Fruit fly (Drosophila melanogaster) whole organism, prepupa: ENCODE data around the gene CG7294.

Experiments used
- Blimp-1 ChIP-seq: fragments of 200-800 bp; sonication (Bioruptor generic); optimal IDR thresholded peaks from 3 replicates; lab custom pipeline; 2017; ENCODE audit warnings: missing biosample characterization, missing genetic modification characterization, mild to moderate bottlenecking, moderate library complexity, missing genetic modification reagents
- CG10631 ChIP-seq: fragments of 200-800 bp; sonication (Bioruptor generic); optimal IDR thresholded peaks from 2 replicates; lab custom pipeline; 2016; ENCODE audit warnings: missing biosample characterization, missing genetic modification characterization
- CG11762 ChIP-seq: fragments of 200-800 bp; sonication (Bioruptor generic); optimal IDR thresholded peaks from 3 replicates; lab custom pipeline; 2016; ENCODE audit warnings: missing biosample characterization, missing genetic modification characterization; ENCODE audit not compliant: insufficient read depth
- CG15336 ChIP-seq: fragments of 200-800 bp; sonication (Bioruptor generic); IDR thresholded peaks from 2 replicates; pipeline ENCODE4 v1.3.6; 2022; ENCODE audit warnings: missing biosample characterization, missing genetic modification characterization
- CG1621 ChIP-seq: fragments of 200-800 bp; sonication (Bioruptor generic); optimal IDR thresholded peaks from 3 replicates; lab custom pipeline; 2018; ENCODE audit warnings: missing biosample characterization, mild to moderate bottlenecking, missing genetic modification characterization
- CG16779 ChIP-seq: fragments of 200-800 bp; sonication (Bioruptor generic); optimal IDR thresholded peaks from 3 replicates; lab custom pipeline; 2017; ENCODE audit warnings: missing biosample characterization, mild to moderate bottlenecking, missing genetic modification characterization
- CG3032 ChIP-seq: fragments of 200-800 bp; optimal IDR thresholded peaks from 2 replicates; lab custom pipeline; 2019; ENCODE audit warnings: missing biosample characterization, mild to moderate bottlenecking, missing genetic modification characterization, moderate library complexity
- CG32006 ChIP-seq: fragments of 200-800 bp; sonication (Bioruptor generic); optimal IDR thresholded peaks from 3 replicates; lab custom pipeline; 2017; ENCODE audit warnings: missing biosample characterization, mild to moderate bottlenecking, missing genetic modification characterization
- CG34406 ChIP-seq: fragments of 200-800 bp; sonication (Bioruptor generic); optimal IDR thresholded peaks from 3 replicates; lab custom pipeline; 2016; ENCODE audit warnings: missing biosample characterization, missing genetic modification characterization
- CG3919 ChIP-seq: fragments of 200-800 bp; sonication (Bioruptor generic); optimal IDR thresholded peaks from 3 replicates; lab custom pipeline; 2016; ENCODE audit warnings: missing biosample characterization, missing genetic modification characterization
- CG4318 ChIP-seq: fragments of 200-800 bp; sonication (Bioruptor generic); optimal IDR thresholded peaks from 3 replicates; lab custom pipeline; 2017; ENCODE audit warnings: missing biosample characterization, mild to moderate bottlenecking, missing genetic modification characterization
- CG6163 ChIP-seq: fragments of 200-800 bp; sonication (Bioruptor generic); IDR thresholded peaks from 3 replicates; pipeline ENCODE4 v1.3.6; 2022; ENCODE audit warnings: missing biosample characterization, missing genetic modification characterization
- CG6276 ChIP-seq: fragments of 200-800 bp; sonication (Bioruptor generic); optimal IDR thresholded peaks from 2 replicates; lab custom pipeline; 2017; ENCODE audit warnings: missing biosample characterization, mild to moderate bottlenecking, missing genetic modification characterization
- CG6792 ChIP-seq: fragments of 200-800 bp; sonication (Bioruptor generic); optimal IDR thresholded peaks from 3 replicates; lab custom pipeline; 2016; ENCODE audit warnings: missing biosample characterization, missing genetic modification characterization
- CG6854 ChIP-seq: fragments of 200-800 bp; sonication (Bioruptor generic); optimal IDR thresholded peaks from 2 replicates; lab custom pipeline; 2017; ENCODE audit warnings: missing biosample characterization, mild to moderate bottlenecking, missing genetic modification characterization
- CG8119 ChIP-seq: fragments of 200-800 bp; sonication (Bioruptor generic); IDR thresholded peaks from 3 replicates; pipeline ENCODE4 v1.3.6; 2022; ENCODE audit warnings: missing biosample characterization, missing genetic modification characterization
- CG8319 ChIP-seq: fragments of 200-800 bp; sonication (Bioruptor generic); optimal IDR thresholded peaks from 3 replicates; lab custom pipeline; 2016; ENCODE audit warnings: missing biosample characterization, missing genetic modification characterization
- CG8632 ChIP-seq: fragments of 200-800 bp; sonication (Bioruptor generic); optimal IDR thresholded peaks from 3 replicates; lab custom pipeline; 2016; ENCODE audit warnings: missing biosample characterization, missing genetic modification characterization
- CG9139 ChIP-seq: fragments of 200-800 bp; sonication (Bioruptor generic); optimal IDR thresholded peaks from 3 replicates; lab custom pipeline; 2017; ENCODE audit warnings: missing biosample characterization, mild to moderate bottlenecking, missing genetic modification characterization
- Eip75B ChIP-seq: fragments of 200-800 bp; sonication (Bioruptor generic); optimal IDR thresholded peaks from 3 replicates; lab custom pipeline; 2016; ENCODE audit warnings: missing biosample characterization, missing genetic modification characterization
- Eip78C ChIP-seq: fragments of 200-800 bp; sonication (Bioruptor generic); peaks from one replicate; lab custom pipeline; 2016; ENCODE audit warnings: missing biosample characterization, missing genetic modification characterization
- Eip93F ChIP-seq: fragments of 200-800 bp; sonication (Bioruptor generic); optimal IDR thresholded peaks from 2 replicates; lab custom pipeline; 2016; ENCODE audit warnings: missing biosample characterization, mild to moderate bottlenecking, missing genetic modification characterization
- Ets96B ChIP-seq: fragments of 200-800 bp; optimal IDR thresholded peaks from 2 replicates; lab custom pipeline; 2019; ENCODE audit warnings: missing biosample characterization, mild to moderate bottlenecking, missing genetic modification characterization, moderate library complexity
- Gug ChIP-seq: fragments of 200-800 bp; sonication (Bioruptor generic); IDR thresholded peaks from 2 replicates; pipeline ENCODE4 v1.3.6; 2022; ENCODE audit warnings: missing biosample characterization, missing genetic modification characterization
- Hr38 ChIP-seq: sonication (Bioruptor generic); optimal IDR thresholded peaks from 2 replicates; lab custom pipeline; 2016; ENCODE audit warnings: missing biosample characterization, missing genetic modification characterization
- Hr39 ChIP-seq: fragments of 200-800 bp; sonication (Bioruptor generic); optimal IDR thresholded peaks from 2 replicates; lab custom pipeline; 2016; ENCODE audit warnings: missing biosample characterization, missing genetic modification characterization
- Hr4 ChIP-seq: fragments of 200-800 bp; sonication (Bioruptor generic); optimal IDR thresholded peaks from 3 replicates; lab custom pipeline; 2016; ENCODE audit warnings: missing biosample characterization, missing genetic modification characterization
- Lpt ChIP-seq: fragments of 200-800 bp; sonication (Bioruptor generic); optimal IDR thresholded peaks from 3 replicates; lab custom pipeline; 2016; ENCODE audit warnings: missing biosample characterization, missing genetic modification characterization
- Met ChIP-seq: fragments of 200-800 bp; sonication (Bioruptor generic); optimal IDR thresholded peaks from 3 replicates; lab custom pipeline; 2016; ENCODE audit warnings: missing biosample characterization, missing genetic modification characterization
- OdsH ChIP-seq: fragments of 200-800 bp; sonication (Bioruptor generic); optimal IDR thresholded peaks from 3 replicates; lab custom pipeline; 2016; ENCODE audit warnings: missing biosample characterization, missing genetic modification characterization
- Smox ChIP-seq: fragments of 200-800 bp; sonication (Bioruptor generic); optimal IDR thresholded peaks from 3 replicates; lab custom pipeline; 2016; ENCODE audit warnings: missing biosample characterization, missing genetic modification characterization
- Sox102F ChIP-seq: fragments of 200-800 bp; sonication (Bioruptor generic); optimal IDR thresholded peaks from 2 replicates; lab custom pipeline; 2016; ENCODE audit warnings: missing biosample characterization, mild to moderate bottlenecking, missing genetic modification characterization
- Sox14 ChIP-seq: fragments of 200-800 bp; sonication (Bioruptor generic); optimal IDR thresholded peaks from 3 replicates; lab custom pipeline; 2016; ENCODE audit warnings: missing biosample characterization, missing genetic modification characterization
- achi ChIP-seq: fragments of 200-800 bp; sonication (Bioruptor generic); optimal IDR thresholded peaks from 3 replicates; lab custom pipeline; 2016; ENCODE audit warnings: missing biosample characterization, missing genetic modification characterization
- acj6 ChIP-seq: fragments of 200-800 bp; sonication (Bioruptor generic); optimal IDR thresholded peaks from 3 replicates; lab custom pipeline; 2016; ENCODE audit warnings: missing biosample characterization, missing genetic modification characterization
- cyc ChIP-seq: fragments of 200-800 bp; sonication (Bioruptor generic); optimal IDR thresholded peaks from 3 replicates; lab custom pipeline; 2016; ENCODE audit warnings: missing biosample characterization, missing genetic modification characterization
- dac ChIP-seq: fragments of 200-800 bp; sonication (Bioruptor generic); optimal IDR thresholded peaks from 2 replicates; lab custom pipeline; 2017; ENCODE audit warnings: missing biosample characterization, mild to moderate bottlenecking, missing genetic modification characterization
- eg ChIP-seq: fragments of 200-800 bp; sonication (Bioruptor generic); IDR thresholded peaks from 3 replicates; pipeline ENCODE4 v1.3.6; 2022; ENCODE audit warnings: missing biosample characterization, missing genetic modification characterization
- esn ChIP-seq: fragments of 200-800 bp; sonication (Bioruptor generic); optimal IDR thresholded peaks from 2 replicates; lab custom pipeline; 2016; ENCODE audit warnings: missing biosample characterization, mild to moderate bottlenecking, missing genetic modification characterization, moderate library complexity
- fkh ChIP-seq: fragments of 200-800 bp; sonication (Bioruptor generic); optimal IDR thresholded peaks from 3 replicates; lab custom pipeline; 2017; ENCODE audit warnings: missing biosample characterization, mild to moderate bottlenecking, missing genetic modification characterization, moderate library complexity
- lz ChIP-seq: fragments of 200-800 bp; sonication (Bioruptor generic); optimal IDR thresholded peaks from 3 replicates; lab custom pipeline; 2016; ENCODE audit warnings: missing biosample characterization, missing genetic modification characterization
- pdm3 ChIP-seq: fragments of 200-800 bp; sonication (Bioruptor generic); optimal IDR thresholded peaks from 3 replicates; lab custom pipeline; 2016; ENCODE audit warnings: missing biosample characterization, missing genetic modification characterization
- salr ChIP-seq, 2 experiments: fragments of 200-800 bp; sonication (Bioruptor generic); optimal IDR thresholded peaks; 3 replicates each; lab custom pipeline; 2016 to 2018; ENCODE audit warnings: missing biosample characterization in 2 of 2, missing genetic modification characterization in 2 of 2, mild to moderate bottlenecking in 1 of 2
- ss ChIP-seq, 2 experiments: fragments of 200-800 bp; sonication (Bioruptor generic); optimal IDR thresholded peaks; 2 replicates in 1 of 2; 3 replicates in 1 of 2; lab custom pipeline; 2017 to 2018; ENCODE audit warnings: mild to moderate bottlenecking in 2 of 2, missing biosample characterization in 2 of 2, missing genetic modification characterization in 2 of 2, moderate library complexity in 1 of 2
- svp ChIP-seq: fragments of 200-800 bp; sonication (Bioruptor generic); peaks from one replicate; lab custom pipeline; 2016; ENCODE audit warnings: missing biosample characterization, missing genetic modification characterization
- topi ChIP-seq: fragments of 200-800 bp; sonication (Bioruptor generic); optimal IDR thresholded peaks from 3 replicates; lab custom pipeline; 2016; ENCODE audit warnings: missing biosample characterization, missing genetic modification characterization
- vri ChIP-seq: fragments of 200-800 bp; sonication (Bioruptor generic); optimal IDR thresholded peaks from 3 replicates; lab custom pipeline; 2016; ENCODE audit warnings: missing biosample characterization, mild to moderate bottlenecking, missing genetic modification characterization

CG7294 gene

DNA sequence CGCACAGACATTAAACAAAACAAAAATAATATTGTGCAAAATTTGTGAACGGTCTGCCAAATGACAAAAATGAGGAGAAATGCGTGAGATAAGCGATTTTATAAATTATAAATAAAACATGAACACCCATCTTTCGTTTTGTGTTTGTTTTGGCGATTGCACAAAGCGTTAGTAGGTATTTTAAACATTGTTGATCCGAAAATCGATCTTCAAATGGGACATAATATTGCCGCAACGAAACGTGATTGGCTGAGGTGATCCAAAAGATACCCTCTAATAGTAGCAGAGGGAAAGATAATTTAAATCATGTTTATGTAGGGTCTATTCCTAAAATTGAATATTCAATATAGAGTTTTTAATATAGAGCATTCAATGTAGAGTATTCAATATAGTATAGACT is 9.5 kb downstream of the CG7294 start:
- peak; percentile 16 for TF ChIP-seq CG32006 (GFP tag; lab: Kevin White, UChicago)
- TF ChIP-seq cyc (GFP tag; lab: Kevin White, UChicago), result no peak
- TF ChIP-seq CG8119, result peak; percentile 31; the same call in 1 of the 3 replicates
- no peak for TF ChIP-seq Gug (GFP tag; lab: Robert Waterston, UW)
- no peak for TF ChIP-seq CG3032 (tag; lab: Kevin White, UChicago)
- TF ChIP-seq CG34406, result no peak
- TF ChIP-seq esn (GFP tag; lab: Kevin White, UChicago), result no peak
- TF ChIP-seq Ets96B, result no peak
- no peak for TF ChIP-seq CG3919
- TF ChIP-seq Sox14 (GFP tag; lab: Kevin White, UChicago), result no peak
- TF ChIP-seq Met (GFP tag; lab: Kevin White, UChicago), result peak; percentile 5
- TF ChIP-seq fkh, result no peak
- TF ChIP-seq Eip75B (GFP tag; lab: Kevin White, UChicago), result no peak
- no peak for TF ChIP-seq CG6854 (GFP tag; lab: Kevin White, UChicago)
- TF ChIP-seq vri (GFP tag; lab: Kevin White, UChicago), result no peak
- TF ChIP-seq Smox, result no peak
- no peak for TF ChIP-seq CG4318 (GFP tag; lab: Kevin White, UChicago)
- TF ChIP-seq svp (GFP tag; lab: Kevin White, UChicago), result peak; percentile 59
- TF ChIP-seq CG1621, result no peak
- TF ChIP-seq CG9139 (GFP tag; lab: Kevin White, UChicago), result no peak
- peak; percentile 35 for TF ChIP-seq Hr4 (GFP tag; lab: Kevin White, UChicago)
- TF ChIP-seq CG15336 (GFP tag; lab: Robert Waterston, UW), result 0 out of 2 replicates have a peak, but pooled peaks have one; percentile 30
- no peak for TF ChIP-seq acj6 (GFP tag; lab: Kevin White, UChicago)
- 0 out of 3 replicates have a peak, but pooled peaks have one; percentile 26 for TF ChIP-seq CG6163 (GFP tag; lab: Robert Waterston, UW)
- peak; percentile 61 for TF ChIP-seq Eip78C (GFP tag; lab: Kevin White, UChicago)

DNA sequence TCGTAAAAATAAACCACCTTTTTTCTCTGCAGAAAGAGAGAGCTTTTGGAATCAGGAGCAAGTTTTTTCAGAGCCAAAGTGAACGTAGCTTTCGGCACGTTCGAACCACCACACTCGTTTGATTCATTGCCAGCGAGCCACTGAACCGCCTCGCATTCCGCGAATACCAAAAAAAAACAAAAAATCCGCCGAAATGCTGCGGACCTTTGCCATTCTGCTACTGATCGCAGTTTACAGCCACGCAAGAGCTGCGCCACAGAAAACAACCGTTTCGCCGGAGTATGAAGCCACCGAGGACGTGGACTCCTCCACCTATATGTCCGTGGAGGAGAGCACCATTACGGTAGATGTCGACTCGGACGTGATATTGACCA is 11.4 kb downstream of the CG7294 start:
- TF ChIP-seq Hr39 (GFP tag; lab: Kevin White, UChicago) (no peak), eg (no peak), CG15336 (GFP tag; lab: Robert Waterston, UW) (peak; percentile 4; the same call in 1 of the 2 replicates), CG32006 (GFP tag; lab: Kevin White, UChicago) (peak; percentile 26)
- TF ChIP-seq, all 60 proteins: peak for 2

DNA sequence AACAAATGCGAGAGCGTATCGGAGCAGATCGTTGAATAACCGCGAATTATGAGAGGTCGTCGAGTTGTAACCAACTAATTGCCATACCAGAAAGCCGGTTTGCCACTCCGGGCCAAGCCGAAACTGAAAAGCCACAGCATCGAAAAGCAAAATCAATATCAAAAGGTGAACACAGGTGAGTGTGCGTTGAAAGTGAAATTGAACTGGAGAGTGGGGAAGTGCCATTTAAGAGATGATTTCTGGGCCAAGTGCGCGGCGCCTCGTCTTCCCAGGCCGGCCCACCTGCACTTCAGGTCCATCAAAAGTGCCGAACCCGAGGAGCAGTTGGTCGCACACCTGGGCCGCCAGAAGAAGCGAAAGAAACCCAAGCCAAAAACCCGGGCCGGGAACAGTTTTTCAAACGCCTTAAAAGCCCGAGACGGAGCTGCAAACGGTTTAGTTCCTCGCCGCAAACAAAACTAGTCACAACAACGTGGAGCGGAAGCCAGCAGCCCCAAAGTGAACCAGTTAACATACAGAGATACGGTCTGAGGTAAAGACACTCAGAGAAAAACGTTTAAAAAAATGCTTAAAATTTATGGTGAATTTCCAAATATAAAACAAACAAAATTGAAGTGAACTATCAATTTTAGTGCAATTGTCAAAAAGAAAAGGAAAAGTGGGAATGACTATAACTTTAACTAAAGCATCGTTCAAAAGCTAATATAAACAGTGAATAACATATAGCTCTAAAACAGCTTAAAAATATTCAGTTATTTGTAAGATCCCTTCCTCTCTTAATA is 11.9 kb downstream of the CG7294 start, which contains the start of gene CG17104:
CG17104 (plus strand) TSS at position 266 of the 782 bp plus-strand sequence.
- TF ChIP-seq CG32006 (GFP tag; lab: Kevin White, UChicago), result peak; percentile 89
- peak; percentile 71 for TF ChIP-seq CG10631 (GFP tag; lab: Kevin White, UChicago)
- TF ChIP-seq esn (GFP tag; lab: Kevin White, UChicago), result peak; percentile 65
- peak; percentile 61 for TF ChIP-seq CG8632
- peak; percentile 6 for TF ChIP-seq vri (GFP tag; lab: Kevin White, UChicago)
- TF ChIP-seq CG8319 (GFP tag; lab: Kevin White, UChicago), result no peak
- TF ChIP-seq CG6792, result peak; percentile 55
- TF ChIP-seq Hr38 (GFP tag; lab: Kevin White, UChicago), result no peak
- TF ChIP-seq CG3032 (tag; lab: Kevin White, UChicago), result peak; percentile 61
- TF ChIP-seq ss (GFP tag; optimal IDR thresholded peaks at IDR 0.05; lab: Kevin White, UChicago), result peak; percentile 47 to 73
- TF ChIP-seq pdm3, result peak; percentile 73
- peak; percentile 63 for TF ChIP-seq topi (GFP tag; lab: Kevin White, UChicago)
- peak; percentile 71 for TF ChIP-seq achi (GFP tag; lab: Kevin White, UChicago)
- peak; percentile 37 for TF ChIP-seq Sox102F (GFP tag; lab: Kevin White, UChicago)
- TF ChIP-seq lz (GFP tag; lab: Kevin White, UChicago), result peak; percentile 51
- TF ChIP-seq Blimp-1, result peak; percentile 90
- TF ChIP-seq CG11762 (GFP tag; lab: Kevin White, UChicago), result peak; percentile 61
- TF ChIP-seq Eip75B (GFP tag; lab: Kevin White, UChicago), result peak; percentile 73
- peak; percentile 79 for TF ChIP-seq svp (GFP tag; lab: Kevin White, UChicago)
- TF ChIP-seq fkh, result no peak
- TF ChIP-seq dac (GFP tag; lab: Kevin White, UChicago), result peak; percentile 39
- TF ChIP-seq Eip93F, result no peak
- TF ChIP-seq CG6276 (GFP tag; lab: Kevin White, UChicago), result peak; percentile 77
- TF ChIP-seq OdsH (GFP tag; lab: Kevin White, UChicago), result peak; percentile 71
- no peak for TF ChIP-seq CG16779 (tag; lab: Kevin White, UChicago)
- peak in 1 of 2 experiments; percentile 48 for TF ChIP-seq salr (GFP tag; optimal IDR thresholded peaks at IDR 0.05; lab: Kevin White, UChicago)
- peak; percentile 60 for TF ChIP-seq Met (GFP tag; lab: Kevin White, UChicago)
- peak; percentile 68 for TF ChIP-seq Lpt (GFP tag; lab: Kevin White, UChicago)
